Fruit fly (Drosophila melanogaster): ENCODE data around the gene CtsL4.

Gene CtsL4

dm6 chr2L:10306518-10307260 lies 49.7 kb downstream of the CtsL4 start, which contains the start of the genes CG5390 and CG4968 (continued):
- TF ChIP-seq slou (GFP tag; optimal IDR thresholded peaks at IDR 0.05): peak; percentile 55
- no peak for TF ChIP-seq tx (GFP tag; optimal IDR thresholded peaks at IDR 0.05)
- TF ChIP-seq inv (GFP tag; IDR thresholded peaks at IDR 0.05; ENCODE audit: partially characterized antibody): no peak
- TF ChIP-seq CG8924 (tag; optimal IDR thresholded peaks at IDR 0.05): peak; percentile 81
- peak; percentile 57 for TF ChIP-seq CG4424 (GFP tag; optimal IDR thresholded peaks at IDR 0.05)
- no peak for TF ChIP-seq Atf3 (GFP tag; optimal IDR thresholded peaks at IDR 0.05)
- no peak for TF ChIP-seq fd102C (GFP tag; optimal IDR thresholded peaks at IDR 0.05)
- no peak for TF ChIP-seq Bdp1 (GFP tag; optimal IDR thresholded peaks at IDR 0.05)
- no peak for TF ChIP-seq CG8478 (optimal IDR thresholded peaks at IDR 0.05)
- TF ChIP-seq CG2199 (GFP tag; IDR thresholded peaks at IDR 0.05): no peak
- no peak; the same call in 2 of the 3 replicates for TF ChIP-seq zen2 (GFP tag; IDR thresholded peaks at IDR 0.05; ENCODE audit: partially characterized antibody)
- peak; percentile 76 for TF ChIP-seq Sry-δ (GFP tag; optimal IDR thresholded peaks at IDR 0.05)
- no peak for TF ChIP-seq C15 (GFP tag; IDR thresholded peaks at IDR 0.05)
- no peak for TF ChIP-seq Dfd (GFP tag; optimal IDR thresholded peaks at IDR 0.05)
- TF ChIP-seq stc (GFP tag; IDR thresholded peaks at IDR 0.05): peak; percentile 53; the same call in 1 of the 2 replicates
- TF ChIP-seq ranshi (GFP tag; IDR thresholded peaks at IDR 0.05): peak; percentile 47; the same call in 1 of the 2 replicates
- TF ChIP-seq CG17912 (GFP tag; optimal IDR thresholded peaks at IDR 0.05): no peak
- TF ChIP-seq lbe (GFP tag; optimal IDR thresholded peaks at IDR 0.05): peak; percentile 88
- TF ChIP-seq pros (GFP tag; optimal IDR thresholded peaks at IDR 0.05): peak; percentile 61
- TF ChIP-seq CG3407 (GFP tag; optimal IDR thresholded peaks at IDR 0.05): peak; percentile 56
- peak; percentile 29; the same call in 1 of the 3 replicates for TF ChIP-seq otp (GFP tag; IDR thresholded peaks at IDR 0.05)
- no peak for TF ChIP-seq CG8765 (GFP tag; IDR thresholded peaks at IDR 0.05)
- peak; percentile 94 for TF ChIP-seq pfk (GFP tag; optimal IDR thresholded peaks at IDR 0.05)
- TF ChIP-seq sd (tag; optimal IDR thresholded peaks at IDR 0.05): peak; percentile 71
- peak; percentile 48 for TF ChIP-seq exex (tag; optimal IDR thresholded peaks at IDR 0.05)
- TF ChIP-seq CG4282 (GFP tag; optimal IDR thresholded peaks at IDR 0.05): no peak
- peak; percentile 68 for TF ChIP-seq CG17385 (GFP tag; optimal IDR thresholded peaks at IDR 0.05)
- peak; percentile 57 for TF ChIP-seq Vsx1 (GFP tag; optimal IDR thresholded peaks at IDR 0.05)
- no peak for TF ChIP-seq CG17186 (GFP tag; optimal IDR thresholded peaks at IDR 0.05)
- TF ChIP-seq tna (GFP tag; IDR thresholded peaks at IDR 0.05; ENCODE audit: partially characterized antibody): no peak
- TF ChIP-seq hb (GFP tag; IDR thresholded peaks at IDR 0.05; ENCODE audit: partially characterized antibody): no peak
- 0 out of 2 replicates have a peak, but pooled peaks have one; percentile 14 for TF ChIP-seq CG14667 (GFP tag; IDR thresholded peaks at IDR 0.05)
- TF ChIP-seq croc (GFP tag; conservative IDR thresholded peaks at IDR 0.05): no peak
- TF ChIP-seq odd (GFP tag; optimal IDR thresholded peaks at IDR 0.05): peak; percentile 56
- peak; percentile 20 for TF ChIP-seq mirr (GFP tag; optimal IDR thresholded peaks at IDR 0.05)
- peak; percentile 30 for TF ChIP-seq vfl (GFP tag; optimal IDR thresholded peaks at IDR 0.05)
- TF ChIP-seq bbx (GFP tag; IDR thresholded peaks at IDR 0.05; ENCODE audit: partially characterized antibody): peak; percentile 72
- no peak for TF ChIP-seq CkIIα-i1 (GFP tag; IDR thresholded peaks at IDR 0.05)
- peak; percentile 14 for TF ChIP-seq Mad (GFP tag; optimal IDR thresholded peaks at IDR 0.05)
- no peak for TF ChIP-seq CG7987 (GFP tag; optimal IDR thresholded peaks at IDR 0.05)
- TF ChIP-seq Xrp1 (GFP tag; IDR thresholded peaks at IDR 0.05): peak; percentile 62; the same call in 1 of the 2 replicates
- peak; percentile 3 for TF ChIP-seq ems (GFP tag; optimal IDR thresholded peaks at IDR 0.05)
- TF ChIP-seq lilli (GFP tag; optimal IDR thresholded peaks at IDR 0.05): peak; percentile 65
- TF ChIP-seq Hr78 (GFP tag; optimal IDR thresholded peaks at IDR 0.05): peak in 1 of 2 experiments; percentile 20
- TF ChIP-seq CG11456 (GFP tag; IDR thresholded peaks at IDR 0.05): peak; percentile 16; the same call in 1 of the 3 replicates
- TF ChIP-seq Scr (GFP tag; IDR thresholded peaks at IDR 0.05; ENCODE audit: partially characterized antibody): peak; percentile 35; the same call in 1 of the 2 replicates
- TF ChIP-seq CG13894 (tag; optimal IDR thresholded peaks at IDR 0.05): peak; percentile 88
- TF ChIP-seq kah (GFP tag; optimal IDR thresholded peaks at IDR 0.05): no peak
- TF ChIP-seq CG15601 (tag; optimal IDR thresholded peaks at IDR 0.05): peak; percentile 87
